Worm (Caenorhabditis elegans): ENCODE results near the gene haao-1.

haao-1 gene

DNA sequence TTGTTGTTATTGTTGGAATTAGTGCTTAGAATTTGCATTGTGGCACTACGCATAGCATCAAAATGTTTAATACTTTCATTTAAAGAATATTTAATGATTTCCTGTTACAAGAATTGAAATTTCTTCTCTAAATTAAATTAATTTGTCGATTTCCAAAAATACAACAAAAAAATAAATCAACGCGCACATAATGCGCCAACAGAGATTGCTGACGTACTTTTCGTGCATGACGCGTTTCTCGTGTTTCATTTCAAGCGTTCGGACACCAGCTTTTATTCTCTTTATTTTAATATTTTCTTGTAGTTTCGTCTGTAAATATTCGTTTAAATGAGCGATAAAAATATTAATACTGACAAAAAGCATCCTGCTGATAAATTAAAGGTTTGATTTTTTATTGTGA is 8.9 kb downstream of the haao-1 start, which contains the start of gene eif-2Bdelta (continued):
- TF ChIP-seq nhr-90 (tag; optimal IDR thresholded peaks at IDR 0.05; ENCODE audit: poor library complexity) (peak; percentile 74), pqm-1 (tag; optimal IDR thresholded peaks at IDR 0.05) (no peak), blmp-1 (tag; optimal IDR thresholded peaks at IDR 0.05) (peak; percentile 52), Y116A8C.19 (tag; optimal IDR thresholded peaks at IDR 0.05; ENCODE audit: borderline replicate concordance) (no peak), egl-13 (tag; optimal IDR thresholded peaks at IDR 0.05) (peak; percentile 45), elt-3 (tag; optimal IDR thresholded peaks at IDR 0.05) (peak in 1 of 6 experiments; percentile 2), efl-3 (GFP tag; optimal IDR thresholded peaks at IDR 0.05) (no peak), pax-3 (tag; optimal IDR thresholded peaks at IDR 0.05) (no peak), nhr-84 (tag; optimal IDR thresholded peaks at IDR 0.05) (no peak), skn-1 (tag; optimal IDR thresholded peaks at IDR 0.05) (peak; percentile 29), dsc-1 (tag; optimal IDR thresholded peaks at IDR 0.05) (peak; percentile 78), nhr-19 (GFP tag; conservative IDR thresholded peaks at IDR 0.05) (peak; percentile 67), hlh-4 (tag; optimal IDR thresholded peaks at IDR 0.05) (no peak), unc-86 (tag; optimal IDR thresholded peaks at IDR 0.05) (peak; percentile 59), C34B4.2 (tag; optimal IDR thresholded peaks at IDR 0.05) (no peak), nhr-85 (tag) (peak; percentile 80), elt-2 (tag; optimal IDR thresholded peaks at IDR 0.05) (peak; percentile 55), mdl-1 (tag; optimal IDR thresholded peaks at IDR 0.05) (peak in 1 of 2 experiments; percentile 26), nhr-71 (tag; optimal IDR thresholded peaks at IDR 0.05) (peak; percentile 83), aha-1 (tag; optimal IDR thresholded peaks at IDR 0.05) (no peak), snu-23 (GFP tag; optimal IDR thresholded peaks at IDR 0.05) (peak; percentile 79), unc-98 (GFP tag; IDR thresholded peaks at IDR 0.05) (no peak), irx-1 (tag; optimal IDR thresholded peaks at IDR 0.05) (peak; percentile 76), nhr-12 (tag; optimal IDR thresholded peaks at IDR 0.05) (no peak), jun-1 (tag; optimal IDR thresholded peaks at IDR 0.05) (no peak), C04F5.9 (tag; optimal IDR thresholded peaks at IDR 0.05) (peak; percentile 15), tlp-1 (tag; optimal IDR thresholded peaks at IDR 0.05) (no peak), ceh-88 (GFP tag; IDR thresholded peaks at IDR 0.05) (no peak), unc-30 (tag; optimal IDR thresholded peaks at IDR 0.05) (no peak), swsn-7 (tag; optimal IDR thresholded peaks at IDR 0.05) (peak; percentile 76), xbp-1 (tag; optimal IDR thresholded peaks at IDR 0.05) (peak; percentile 75), aly-2 (tag; optimal IDR thresholded peaks at IDR 0.05) (no peak), nhr-47 (tag; optimal IDR thresholded peaks at IDR 0.05) (peak; percentile 79), lin-14 (GFP tag; optimal IDR thresholded peaks at IDR 0.05) (peak; percentile 72), C16A3.4 (tag; optimal IDR thresholded peaks at IDR 0.05) (peak; percentile 39), efl-1 (optimal IDR thresholded peaks at IDR 0.05) (peak; percentile 51 to 73), efl-1 (GFP tag; optimal IDR thresholded peaks at IDR 0.05 in 1 of 2) (peak; percentile 68 to 96), lir-3 (tag; optimal IDR thresholded peaks at IDR 0.05; ENCODE audit: poor library complexity) (no peak), nhr-237 (tag; optimal IDR thresholded peaks at IDR 0.05) (no peak), alr-1 (tag; optimal IDR thresholded peaks at IDR 0.05; ENCODE audit: borderline replicate concordance) (no peak), pag-3 (tag; optimal IDR thresholded peaks at IDR 0.05; ENCODE audit: borderline replicate concordance, insufficient read depth) (no peak), rnt-1 (tag; optimal IDR thresholded peaks at IDR 0.05) (peak; percentile 76), fkh-4 (tag; optimal IDR thresholded peaks at IDR 0.05; ENCODE audit: borderline replicate concordance) (no peak)

DNA sequence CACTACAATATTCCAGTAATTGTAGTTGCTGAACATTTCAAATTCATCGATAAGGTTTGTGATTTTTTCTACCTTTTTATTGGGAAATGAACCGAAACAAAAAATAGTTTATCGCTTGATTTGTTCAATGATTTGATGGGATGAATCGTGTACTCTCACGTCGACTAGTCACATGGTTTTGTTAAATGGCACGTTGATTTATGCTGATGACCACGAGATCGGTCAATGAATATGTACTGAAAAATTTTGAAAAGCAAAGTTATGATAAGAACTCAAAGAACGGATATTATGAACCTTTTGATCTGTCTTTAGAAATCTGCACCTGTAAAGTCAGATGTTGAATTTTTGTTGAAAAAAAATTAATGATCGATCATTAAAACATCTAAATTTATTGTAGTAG is 11.6 kb downstream of the haao-1 start:
- TF ChIP-seq nhr-85 (tag), result peak; percentile 97
- TF ChIP-seq ceh-90 (tag; optimal IDR thresholded peaks at IDR 0.05), result no peak
- no peak for TF ChIP-seq nhr-28 (tag; optimal IDR thresholded peaks at IDR 0.05)
- peak; percentile 53; the same call in 1 of the 2 replicates for TF ChIP-seq grh-1 (GFP tag; IDR thresholded peaks at IDR 0.05)
- no peak for TF ChIP-seq ztf-4 (tag; optimal IDR thresholded peaks at IDR 0.05)
- TF ChIP-seq ceh-8 (GFP tag; optimal IDR thresholded peaks at IDR 0.05), result no peak
- TF ChIP-seq mef-2 (tag; optimal IDR thresholded peaks at IDR 0.05), result no peak
- TF ChIP-seq fos-1 (tag; optimal IDR thresholded peaks at IDR 0.05), result no peak
- TF ChIP-seq nhr-76 (tag; optimal IDR thresholded peaks at IDR 0.05), result no peak
- peak; percentile 93 for TF ChIP-seq unc-130 (tag; optimal IDR thresholded peaks at IDR 0.05)
- TF ChIP-seq mab-9 (GFP tag; IDR thresholded peaks at IDR 0.05), result peak; percentile 48; the same call in 1 of the 2 replicates
- TF ChIP-seq elt-2 (tag; optimal IDR thresholded peaks at IDR 0.05), result peak; percentile 78
- no peak for TF ChIP-seq egl-27 (tag; optimal IDR thresholded peaks at IDR 0.05)
- TF ChIP-seq rnt-1 (tag; optimal IDR thresholded peaks at IDR 0.05), result no peak
- no peak for TF ChIP-seq hlh-4 (tag; optimal IDR thresholded peaks at IDR 0.05)
- TF ChIP-seq mdl-1 (tag; optimal IDR thresholded peaks at IDR 0.05), result peak in 1 of 2 experiments; percentile 85
- peak; percentile 41 for TF ChIP-seq ama-1 (optimal IDR thresholded peaks at IDR 0.05)
- TF ChIP-seq nhr-84 (tag; optimal IDR thresholded peaks at IDR 0.05), result no peak

All from whole organism, L1 larva.